Worm (Caenorhabditis elegans): ENCODE results near the gene H41C03.2.

- TF ChIP-seq ama-1 (optimal IDR thresholded peaks at IDR 0.05) (peak; percentile 68), nhr-25 (tag; optimal IDR thresholded peaks at IDR 0.05) (no peak), unc-62 (GFP tag; optimal IDR thresholded peaks at IDR 0.05) (peak; percentile 21), ztf-4 (tag; optimal IDR thresholded peaks at IDR 0.05) (no peak)
These were observed 49.6 kb upstream of the H41C03.2 start for ce11 chrII:5901407-5902026.

All from whole organism, L3 larva.